Worm (Caenorhabditis elegans) whole organism, early embryonic: ENCODE data around the gene uggt-1.

Source experiments
- aly-1 ChIP-seq: sonication (generic microtip); optimal IDR thresholded peaks from 2 replicates; lab custom pipeline; 2016; ENCODE audit warnings: missing genetic modification characterization, missing compliant biosample characterization
- ama-1 ChIP-seq: fragments of 150-350 bp; optimal IDR thresholded peaks from 2 replicates; lab custom pipeline; 2014
- ceh-36 ChIP-seq: sonication (generic microtip); optimal IDR thresholded peaks from 2 replicates; lab custom pipeline; 2016; ENCODE audit warnings: missing genetic modification characterization, inconsistent platforms, missing compliant biosample characterization
- hmg-4 ChIP-seq: fragments of 200-800 bp; sonication (Bioruptor generic); optimal IDR thresholded peaks from 2 replicates; lab custom pipeline; 2018; ENCODE audit warnings: mild to moderate bottlenecking, missing genetic modification characterization, missing compliant biosample characterization
- hnd-1 ChIP-seq: sonication (generic microtip); optimal IDR thresholded peaks from 2 replicates; lab custom pipeline; 2016; ENCODE audit warnings: missing genetic modification characterization, missing compliant biosample characterization
- scrt-1 ChIP-seq: fragments of 200-800 bp; sonication (Bioruptor generic); IDR thresholded peaks from 2 replicates; pipeline ENCODE4 v1.3.6; 2022; ENCODE audit warnings: missing genetic modification characterization, missing compliant biosample characterization
- tbx-11 ChIP-seq: fragments of 200-800 bp; sonication (Bioruptor generic); IDR thresholded peaks from 2 replicates; pipeline ENCODE4 v1.3.6; 2022; ENCODE audit warnings: missing genetic modification characterization, missing compliant biosample characterization
- tbx-37 ChIP-seq: fragments of 200-800 bp; sonication (Bioruptor generic); conservative IDR thresholded peaks from 2 replicates; pipeline ENCODE4 v1.3.6; 2022; ENCODE audit warnings: missing genetic modification reagents, missing genetic modification characterization, missing compliant biosample characterization
- tra-4 ChIP-seq: sonication (generic microtip); optimal IDR thresholded peaks from 2 replicates; lab custom pipeline; 2017; ENCODE audit warnings: missing genetic modification characterization, missing compliant biosample characterization

- TF ChIP-seq tbx-37 (GFP tag; lab: Robert Waterston, UW) (no peak), ama-1 (lab: Kevin White, UChicago) (no peak), hnd-1 (tag; lab: Kevin White, UChicago) (no peak), scrt-1 (GFP tag; lab: Robert Waterston, UW) (no peak), tbx-11 (no peak), ceh-36 (tag; lab: Kevin White, UChicago) (no peak), tra-4 (no peak), aly-1 (tag; lab: Kevin White, UChicago) (no peak), hmg-4 (GFP tag; lab: Kevin White, UChicago) (no peak)
Observed at ce11 chrX:7474968-7475433, 25.8 kb downstream of the uggt-1 start, which contains the start of gene coh-1.
